Fruit fly (Drosophila melanogaster) whole organism, adult: ENCODE data around the gene CG2182.

Experiments
- CG11617 ChIP-seq: fragments of 200-800 bp; sonication (Bioruptor generic); optimal IDR thresholded peaks from 2 replicates; lab custom pipeline; 2017; ENCODE audit warnings: mild to moderate bottlenecking, missing biosample characterization, missing genetic modification reagents, missing genetic modification characterization
- CG12768 ChIP-seq: fragments of 200-800 bp; sonication (Bioruptor generic); optimal IDR thresholded peaks from 2 replicates; lab custom pipeline; 2017; ENCODE audit warnings: missing biosample characterization, missing genetic modification characterization, mild to moderate bottlenecking, moderate library complexity, missing genetic modification reagents
- CG14711 ChIP-seq: fragments of 200-800 bp; sonication (Bioruptor generic); optimal IDR thresholded peaks from 2 replicates; lab custom pipeline; 2018; ENCODE audit warnings: missing biosample characterization, mild to moderate bottlenecking, missing genetic modification characterization, moderate library complexity
- CG1620 ChIP-seq: fragments of 200-800 bp; sonication (Bioruptor generic); optimal IDR thresholded peaks from 2 replicates; lab custom pipeline; 2016; ENCODE audit warnings: missing biosample characterization, missing genetic modification characterization
- CG33017 ChIP-seq: fragments of 200-800 bp; sonication (Bioruptor generic); optimal IDR thresholded peaks from 2 replicates; lab custom pipeline; 2018; ENCODE audit warnings: missing biosample characterization, mild to moderate bottlenecking, missing genetic modification characterization, moderate library complexity
- CG5204 ChIP-seq: fragments of 200-800 bp; sonication (Bioruptor generic); optimal IDR thresholded peaks from 2 replicates; lab custom pipeline; 2016; ENCODE audit warnings: missing biosample characterization, missing genetic modification characterization
- CG7045 ChIP-seq: fragments of 200-800 bp; sonication (Bioruptor generic); optimal IDR thresholded peaks from 2 replicates; lab custom pipeline; 2017; ENCODE audit warnings: missing biosample characterization, mild to moderate bottlenecking, missing genetic modification characterization
- CG7101 ChIP-seq: fragments of 200-800 bp; sonication (Bioruptor generic); optimal IDR thresholded peaks from 2 replicates; lab custom pipeline; 2018; ENCODE audit warnings: missing biosample characterization, mild to moderate bottlenecking, missing genetic modification characterization, moderate library complexity
- Clk ChIP-seq: fragments of 200-800 bp; sonication (Bioruptor generic); optimal IDR thresholded peaks from 2 replicates; lab custom pipeline; 2017; ENCODE audit warnings: missing biosample characterization, missing genetic modification characterization
- Crg-1 ChIP-seq: fragments of 200-800 bp; sonication (Bioruptor generic); optimal IDR thresholded peaks from 2 replicates; lab custom pipeline; 2016; ENCODE audit warnings: missing biosample characterization, missing genetic modification characterization
- Hr96 ChIP-seq: fragments of 200-800 bp; sonication (Bioruptor generic); optimal IDR thresholded peaks from 2 replicates; lab custom pipeline; 2016; ENCODE audit warnings: missing biosample characterization, missing genetic modification characterization
- Mnt ChIP-seq: fragments of 200-800 bp; sonication (Bioruptor generic); optimal IDR thresholded peaks from 2 replicates; lab custom pipeline; 2016; ENCODE audit warnings: missing biosample characterization, mild to moderate bottlenecking, missing genetic modification characterization
- bab1 ChIP-seq: fragments of 200-800 bp; sonication (Bioruptor generic); optimal IDR thresholded peaks from 3 replicates; lab custom pipeline; 2019; ENCODE audit warnings: missing biosample characterization, mild to moderate bottlenecking, missing genetic modification characterization, moderate library complexity
- cic ChIP-seq: fragments of 200-800 bp; sonication (Bioruptor generic); optimal IDR thresholded peaks from 2 replicates; lab custom pipeline; 2017; ENCODE audit warnings: missing biosample characterization, mild to moderate bottlenecking, missing genetic modification characterization, moderate library complexity
- cnc ChIP-seq, 2 experiments: fragments of >200 bp; optimal IDR thresholded peaks; 2 replicates each; lab custom pipeline; 2017
- kay ChIP-seq: fragments of 200-800 bp; sonication (Bioruptor generic); peaks from one replicate; lab custom pipeline; 2016; ENCODE audit warnings: missing biosample characterization, missing genetic modification characterization, borderline replicate concordance
- ovo ChIP-seq: fragments of 200-800 bp; sonication (Bioruptor generic); optimal IDR thresholded peaks from 2 replicates; lab custom pipeline; 2016; ENCODE audit warnings: missing biosample characterization, missing genetic modification characterization
- pad ChIP-seq: fragments of 200-800 bp; sonication (Bioruptor generic); optimal IDR thresholded peaks from 3 replicates; lab custom pipeline; 2017; ENCODE audit warnings: missing biosample characterization, missing genetic modification characterization, mild to moderate bottlenecking, moderate library complexity, missing genetic modification reagents
- tj ChIP-seq: fragments of 200-800 bp; sonication (Bioruptor generic); optimal IDR thresholded peaks from 3 replicates; lab custom pipeline; 2017; ENCODE audit warnings: missing biosample characterization, mild to moderate bottlenecking, missing genetic modification characterization, moderate library complexity
- toe ChIP-seq: fragments of 200-800 bp; sonication (Bioruptor generic); optimal IDR thresholded peaks from 2 replicates; lab custom pipeline; 2016; ENCODE audit warnings: missing biosample characterization, missing genetic modification characterization

Gene CG2182

dm6 chr3R:5689626-5690025 is 29.9 kb upstream of the CG2182 start:
- no peak for TF ChIP-seq CG14711 (tag; lab: Kevin White, UChicago)

DNA sequence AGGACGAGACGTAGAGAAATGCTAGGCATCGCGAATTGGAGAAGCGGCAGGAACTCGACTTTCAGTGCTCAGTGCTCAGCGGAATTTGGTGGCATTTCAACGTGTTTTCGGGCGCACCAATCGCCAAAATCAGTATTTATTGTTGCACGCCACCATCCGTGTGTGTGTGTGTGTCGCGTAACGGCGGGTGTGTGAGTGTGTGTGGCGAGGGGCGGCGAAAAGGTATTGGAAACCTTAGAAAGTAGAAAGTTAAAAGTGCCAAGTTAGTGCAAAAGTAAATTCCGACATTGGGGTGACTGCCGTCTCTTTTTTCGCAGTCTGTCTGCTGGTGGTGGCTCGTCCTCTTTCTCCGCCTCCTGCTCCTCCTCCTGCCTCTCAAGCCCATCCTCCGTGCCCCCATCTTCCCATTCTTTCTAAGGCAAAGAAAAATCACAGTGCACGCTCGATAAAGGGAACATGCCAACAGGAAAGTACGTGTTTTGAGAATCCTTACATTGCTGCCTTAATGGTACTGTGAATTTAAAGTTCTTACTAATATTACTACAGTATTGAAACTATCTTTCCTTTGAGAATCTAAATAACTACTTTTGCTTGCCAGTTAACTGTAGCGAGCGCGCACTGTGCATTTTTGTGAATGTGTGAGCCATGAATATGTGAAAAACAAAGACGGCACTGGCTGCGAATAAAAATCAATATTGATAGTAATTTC is 26.5 kb upstream of the CG2182 start:
- TF ChIP-seq CG5204 (peak; percentile 41), CG1620 (no peak), tj (GFP tag; lab: Kevin White, UChicago) (no peak), CG12768 (GFP tag; lab: Kevin White, UChicago) (peak; percentile 37), CG11617 (no peak), pad (GFP tag; lab: Kevin White, UChicago) (no peak), Hr96 (GFP tag; lab: Kevin White, UChicago) (peak; percentile 30), Clk (GFP tag; lab: Kevin White, UChicago) (no peak), kay (GFP tag; lab: Kevin White, UChicago) (no peak), CG33017 (peak; percentile 3), CG7045 (peak; percentile 7), cnc (optimal IDR thresholded peaks at IDR 0.05; lab: Kevin White, UChicago) (no peak), Mnt (no peak), toe (GFP tag; lab: Kevin White, UChicago) (no peak), bab1 (no peak), CG14711 (tag; lab: Kevin White, UChicago) (no peak), cic (GFP tag; lab: Kevin White, UChicago) (no peak)

dm6 chr3R:5685269-5686048 is 25.7 kb upstream of the CG2182 start, which contains the start of the genes Rab23 and plx:
Gene Rab23 (minus strand): TSS chr3R:5685434.
Gene plx (plus strand): TSS chr3R:5685855.
- TF ChIP-seq Mnt (peak; percentile 47), tj (GFP tag; lab: Kevin White, UChicago) (no peak), Crg-1 (peak; percentile 56), CG1620 (peak; percentile 64), cnc (optimal IDR thresholded peaks at IDR 0.05; lab: Kevin White, UChicago) (no peak), cic (GFP tag; lab: Kevin White, UChicago) (no peak), pad (GFP tag; lab: Kevin White, UChicago) (peak; percentile 31), toe (GFP tag; lab: Kevin White, UChicago) (peak; percentile 43), CG7101 (tag; lab: Kevin White, UChicago) (peak; percentile 40), bab1 (peak; percentile 59), kay (GFP tag; lab: Kevin White, UChicago) (peak; percentile 11), Hr96 (GFP tag; lab: Kevin White, UChicago) (peak; percentile 9), CG12768 (GFP tag; lab: Kevin White, UChicago) (no peak), CG33017 (no peak)

DNA sequence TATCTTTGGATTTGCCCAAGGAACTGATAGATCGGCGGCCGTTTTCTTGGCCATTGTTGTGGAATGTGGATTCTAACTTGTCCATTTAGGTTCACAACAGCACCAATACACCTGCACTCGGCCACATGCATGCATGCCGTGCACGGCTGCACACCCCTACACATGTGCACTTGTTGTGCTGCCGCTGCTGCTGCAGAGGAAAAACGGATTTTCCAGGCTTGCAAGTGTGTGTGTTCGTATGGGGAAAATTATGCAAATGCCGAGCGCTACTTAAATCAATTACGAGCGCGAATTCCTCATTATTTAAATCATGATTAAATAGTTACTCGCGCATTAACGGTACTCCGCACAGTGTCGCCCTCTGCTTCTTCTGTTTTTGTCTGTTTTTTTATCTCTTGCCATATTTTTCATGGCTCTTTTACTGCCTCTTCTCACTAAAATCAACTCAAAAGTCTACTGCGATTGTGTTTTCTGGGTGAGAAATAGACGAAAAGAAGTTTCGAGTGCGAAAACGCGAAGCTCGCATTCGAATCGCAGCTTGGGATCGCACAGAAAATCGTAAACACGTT is 24.9 kb upstream of the CG2182 start:
- TF ChIP-seq pad (GFP tag; lab: Kevin White, UChicago), result peak; percentile 31
- no peak for TF ChIP-seq cnc (optimal IDR thresholded peaks at IDR 0.05; lab: Kevin White, UChicago)

dm6 chr3R:5682921-5683748 is 23.4 kb upstream of the CG2182 start:
- TF ChIP-seq bab1, result peak; percentile 23
- no peak for TF ChIP-seq CG7101 (tag; lab: Kevin White, UChicago)
- TF ChIP-seq CG33017, result no peak
- TF ChIP-seq Mnt, result no peak

DNA sequence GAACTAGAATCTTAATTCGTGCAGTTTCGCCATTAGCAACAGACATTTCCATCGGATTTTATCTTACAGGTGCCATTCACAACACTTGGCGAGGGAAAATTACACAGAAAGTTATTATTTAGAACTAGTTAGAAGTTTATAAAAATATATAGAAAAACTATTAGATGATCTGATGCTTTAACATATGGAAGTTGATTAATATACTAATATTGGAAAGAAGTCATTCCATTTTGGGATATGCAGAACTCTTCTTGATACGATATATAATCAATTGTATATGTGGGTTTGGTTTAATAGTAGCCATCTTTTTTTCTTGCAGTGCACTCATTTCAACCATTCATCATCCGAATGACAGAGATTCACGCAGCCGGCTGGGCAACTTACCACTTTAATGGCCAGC is 22.5 kb upstream of the CG2182 start:
- TF ChIP-seq cic (GFP tag; lab: Kevin White, UChicago) (no peak), CG11617 (no peak)

- TF ChIP-seq CG5204 (no peak), tj (GFP tag; lab: Kevin White, UChicago) (peak; percentile 47), cic (GFP tag; lab: Kevin White, UChicago) (peak; percentile 96), Crg-1 (peak; percentile 69), pad (GFP tag; lab: Kevin White, UChicago) (peak; percentile 50), CG33017 (peak; percentile 56), bab1 (peak; percentile 67), ovo (GFP tag; lab: Kevin White, UChicago) (peak; percentile 72), Mnt (peak; percentile 98), CG1620 (no peak), Clk (GFP tag; lab: Kevin White, UChicago) (peak; percentile 24), CG7101 (tag; lab: Kevin White, UChicago) (peak; percentile 67), CG11617 (peak; percentile 69), cnc (optimal IDR thresholded peaks at IDR 0.05; lab: Kevin White, UChicago) (no peak), toe (GFP tag; lab: Kevin White, UChicago) (no peak), kay (GFP tag; lab: Kevin White, UChicago) (peak; percentile 99), CG7045 (peak; percentile 66), CG12768 (GFP tag; lab: Kevin White, UChicago) (peak; percentile 49), CG14711 (tag; lab: Kevin White, UChicago) (peak; percentile 49), Hr96 (GFP tag; lab: Kevin White, UChicago) (peak; percentile 33)
Observed at dm6 chr3R:5672658-5673217, 13.0 kb upstream of the CG2182 start.
